Fruit fly (Drosophila melanogaster): Measurements from ENCODE around the gene CG17075.

DNA sequence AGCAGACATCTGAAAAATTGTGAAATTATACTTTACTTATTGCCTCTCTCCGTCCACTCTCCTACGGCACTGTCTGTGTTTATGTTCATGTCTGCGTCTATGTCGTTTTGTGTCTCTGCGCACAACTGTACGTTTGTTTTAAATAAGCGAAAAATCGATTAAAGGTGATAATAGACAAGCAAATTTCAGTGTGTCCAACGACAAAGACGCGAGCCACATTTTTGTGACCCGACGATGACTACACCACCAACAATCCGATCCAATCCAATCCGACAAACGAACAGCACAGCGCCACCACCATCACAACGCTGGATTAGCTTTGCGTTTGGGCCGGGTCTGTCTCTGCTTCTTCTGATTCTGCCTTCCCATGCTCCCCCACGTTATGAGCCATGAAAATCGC is 22.7 kb downstream of the CG17075 start:
- TF ChIP-seq CG8478 (optimal IDR thresholded peaks at IDR 0.05): no peak
- TF ChIP-seq CTCF (optimal IDR thresholded peaks at IDR 0.05): no peak
